Worm (Caenorhabditis elegans) whole organism, midembryonic: Measurements from ENCODE around the gene mut-7.

Source experiments
- T22C8.4 ChIP-seq: fragments of 200-800 bp; sonication (Bioruptor generic); IDR thresholded peaks from 2 replicates; pipeline ENCODE4 v1.3.6; 2022; ENCODE audit warnings: missing genetic modification characterization, missing compliant biosample characterization
- cog-1 ChIP-seq: sonication (generic microtip); optimal IDR thresholded peaks from 2 replicates; lab custom pipeline; 2016; ENCODE audit warnings: missing genetic modification characterization, missing compliant biosample characterization
- flt-1 ChIP-seq: fragments of 200-800 bp; sonication (Bioruptor generic); IDR thresholded peaks from 2 replicates; pipeline ENCODE4 v1.3.6; 2022; ENCODE audit warnings: missing genetic modification characterization, missing compliant biosample characterization
- klf-2 ChIP-seq: fragments of 200-800 bp; sonication (Bioruptor generic); conservative IDR thresholded peaks from 2 replicates; pipeline ENCODE4 v1.3.6; 2022; ENCODE audit warnings: missing genetic modification reagents, missing genetic modification characterization, missing compliant biosample characterization
- med-1 ChIP-seq: sonication (generic microtip); optimal IDR thresholded peaks from 2 replicates; lab custom pipeline; 2017; ENCODE audit warnings: missing genetic modification characterization, mild to moderate bottlenecking, missing compliant biosample characterization, antibody characterized with exemption, missing genetic modification reagents; ENCODE audit not compliant: insufficient read depth
- ref-1 ChIP-seq: fragments of 200-800 bp; sonication (Bioruptor generic); conservative IDR thresholded peaks from 2 replicates; pipeline ENCODE4 v1.3.6; 2022; ENCODE audit warnings: missing genetic modification reagents, missing genetic modification characterization, missing compliant biosample characterization
- tab-1 ChIP-seq: fragments of 200-800 bp; sonication (Bioruptor generic); IDR thresholded peaks from 2 replicates; pipeline ENCODE4 v1.3.6; 2022; ENCODE audit warnings: missing genetic modification characterization, missing compliant biosample characterization
- ztf-23 ChIP-seq: fragments of 200-800 bp; sonication (Bioruptor generic); IDR thresholded peaks from 2 replicates; pipeline ENCODE4 v1.3.6; 2022; ENCODE audit warnings: missing genetic modification reagents, missing genetic modification characterization, missing compliant biosample characterization
- ztf-29 ChIP-seq: fragments of 200-800 bp; sonication (Bioruptor generic); IDR thresholded peaks from 2 replicates; pipeline ENCODE4 v1.3.6; 2022; ENCODE audit warnings: missing genetic modification reagents, missing genetic modification characterization, missing compliant biosample characterization

mut-7 gene

DNA sequence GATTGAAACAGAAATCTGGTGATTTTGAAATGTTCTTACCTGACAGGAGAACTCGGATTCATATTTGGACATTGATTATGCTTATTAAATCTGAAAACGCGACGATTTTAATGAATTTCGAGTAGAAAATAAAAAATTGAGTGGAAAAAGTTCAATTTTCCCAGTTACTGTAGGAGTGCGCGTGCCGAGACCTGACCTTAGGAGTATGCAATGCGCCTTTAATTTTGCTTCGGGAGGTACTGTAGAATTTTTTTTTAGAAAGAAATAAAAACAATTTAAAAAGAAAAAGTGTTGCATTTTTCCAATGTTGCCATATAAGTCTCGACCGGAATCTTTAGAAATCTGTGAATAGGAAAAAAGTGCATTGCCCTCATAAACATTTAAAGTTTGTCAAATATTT, 23.8 kb upstream of the mut-7 start, which contains the start of gene C48B4.11:
Gene C48B4.11 (minus strand): TSS at position 143 of the 400 bp plus-strand sequence.
- TF ChIP-seq tab-1 (no peak), flt-1 (GFP tag; lab: Robert Waterston, UW) (no peak), klf-2 (GFP tag; lab: Robert Waterston, UW) (no peak), ztf-23 (GFP tag; lab: Robert Waterston, UW) (no peak), med-1 (GFP tag; lab: Kevin White, UChicago) (no peak), ref-1 (no peak), cog-1 (no peak), ztf-29 (no peak), T22C8.4 (GFP tag; lab: Robert Waterston, UW) (no peak)

ce11 chrIII:9564410-9564809, 22.2 kb upstream of the mut-7 start, which contains the start of gene C48B4.10:
Gene C48B4.10, minus strand, starts transcription at chrIII:9564510.
- TF ChIP-seq cog-1 (no peak), klf-2 (GFP tag; lab: Robert Waterston, UW) (no peak), med-1 (GFP tag; lab: Kevin White, UChicago) (no peak), ztf-23 (GFP tag; lab: Robert Waterston, UW) (no peak), ztf-29 (no peak), ref-1 (no peak), flt-1 (GFP tag; lab: Robert Waterston, UW) (no peak), T22C8.4 (GFP tag; lab: Robert Waterston, UW) (no peak), tab-1 (no peak)

DNA sequence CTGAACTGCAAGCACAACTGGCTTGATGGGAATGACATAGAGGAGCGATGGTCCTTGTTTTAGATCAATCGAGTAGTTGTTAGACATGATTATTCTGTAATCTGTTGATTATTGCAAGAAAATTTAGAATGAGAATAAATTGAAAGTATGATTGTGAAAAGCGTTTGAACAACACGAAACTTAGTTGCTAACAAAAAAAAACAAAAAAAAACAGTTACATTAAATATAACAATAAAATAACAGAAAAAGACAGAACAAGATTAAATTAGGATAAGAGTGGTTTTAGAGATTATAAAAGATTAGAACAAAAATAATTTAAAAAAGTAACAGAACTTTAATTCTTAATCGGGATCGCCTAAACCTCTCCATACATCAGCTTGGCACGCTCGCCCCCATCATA, 21.1 kb upstream of the mut-7 start, which contains the start of gene C48B4.9:
Gene C48B4.9 (minus strand): TSS at position 101 of the 400 bp plus-strand sequence.
- no peak for TF ChIP-seq ztf-23 (GFP tag; lab: Robert Waterston, UW)
- TF ChIP-seq flt-1 (GFP tag; lab: Robert Waterston, UW): no peak
- no peak for TF ChIP-seq cog-1
- TF ChIP-seq tab-1: no peak
- no peak for TF ChIP-seq ztf-29
- TF ChIP-seq ref-1: no peak
- TF ChIP-seq klf-2 (GFP tag; lab: Robert Waterston, UW): no peak
- TF ChIP-seq med-1 (GFP tag; lab: Kevin White, UChicago): no peak
- no peak for TF ChIP-seq T22C8.4 (GFP tag; lab: Robert Waterston, UW)

DNA sequence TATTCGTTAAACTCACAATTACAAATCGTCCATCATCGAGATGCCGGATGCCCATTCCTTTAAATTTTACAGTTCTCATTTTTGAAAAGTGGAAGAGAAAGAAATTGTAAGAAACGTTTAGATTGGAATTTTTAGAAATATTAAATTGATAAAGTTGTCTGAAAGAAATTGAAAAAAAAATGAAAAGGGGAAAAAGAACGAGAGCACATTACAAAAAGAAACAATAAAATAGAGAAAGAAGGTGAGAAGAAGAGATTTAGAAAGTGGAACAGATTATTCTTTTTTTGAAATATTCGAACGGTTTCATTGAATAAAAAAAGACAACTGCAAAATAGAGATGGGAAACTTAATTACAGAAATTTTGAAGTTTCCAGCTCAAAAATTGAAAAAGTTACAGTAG, 19.0 kb upstream of the mut-7 start, which contains the start of gene C48B4.8:
Gene C48B4.8 (minus strand): TSS at position 101 of the 400 bp plus-strand sequence.
- no peak for TF ChIP-seq med-1 (GFP tag; lab: Kevin White, UChicago)

ce11 chrIII:9559381-9559881, 17.3 kb upstream of the mut-7 start, which contains the start of gene C48B4.7:
Gene C48B4.7, minus strand, starts transcription at chrIII:9559431.
- TF ChIP-seq cog-1 (no peak), flt-1 (GFP tag; lab: Robert Waterston, UW) (no peak), med-1 (GFP tag; lab: Kevin White, UChicago) (no peak), ztf-23 (GFP tag; lab: Robert Waterston, UW) (no peak), T22C8.4 (GFP tag; lab: Robert Waterston, UW) (no peak)

DNA sequence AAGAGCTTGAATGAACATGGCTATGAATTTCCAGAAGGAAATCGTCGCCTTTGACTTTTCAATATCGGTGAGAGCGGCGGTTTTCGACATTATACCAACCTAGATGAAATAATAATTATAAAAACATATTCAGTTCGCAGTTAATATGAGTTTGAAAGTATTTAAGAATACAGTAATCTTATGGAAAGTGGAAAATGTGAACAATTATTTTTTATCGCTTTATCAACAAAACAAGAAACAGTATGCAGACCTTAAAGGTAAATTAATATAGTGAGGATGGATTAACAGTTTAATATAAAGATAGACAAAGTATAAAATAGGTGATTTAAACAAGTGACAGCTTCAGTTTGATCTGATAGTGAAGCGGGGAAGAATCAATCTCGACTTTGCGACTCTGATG, 16.3 kb upstream of the mut-7 start, which contains the start of gene C48B4.6:
Gene C48B4.6 (minus strand): TSS at position 101 of the 400 bp plus-strand sequence.
- TF ChIP-seq T22C8.4 (GFP tag; lab: Robert Waterston, UW) (no peak), flt-1 (GFP tag; lab: Robert Waterston, UW) (no peak), ref-1 (no peak), tab-1 (no peak), ztf-29 (no peak), ztf-23 (GFP tag; lab: Robert Waterston, UW) (no peak), klf-2 (GFP tag; lab: Robert Waterston, UW) (no peak), cog-1 (no peak), med-1 (GFP tag; lab: Kevin White, UChicago) (no peak)

- TF ChIP-seq klf-2 (GFP tag; lab: Robert Waterston, UW) (no peak), ztf-29 (no peak), cog-1 (no peak), T22C8.4 (GFP tag; lab: Robert Waterston, UW) (no peak), flt-1 (GFP tag; lab: Robert Waterston, UW) (no peak), ztf-23 (GFP tag; lab: Robert Waterston, UW) (no peak), tab-1 (no peak), ref-1 (no peak), med-1 (GFP tag; lab: Kevin White, UChicago) (no peak)
These were observed 14.1 kb upstream of the mut-7 start, which contains the start of gene ZK1098.11 for ce11 chrIII:9556300-9556699. Gene ZK1098.11, plus strand, starts transcription at chrIII:9556600.

DNA sequence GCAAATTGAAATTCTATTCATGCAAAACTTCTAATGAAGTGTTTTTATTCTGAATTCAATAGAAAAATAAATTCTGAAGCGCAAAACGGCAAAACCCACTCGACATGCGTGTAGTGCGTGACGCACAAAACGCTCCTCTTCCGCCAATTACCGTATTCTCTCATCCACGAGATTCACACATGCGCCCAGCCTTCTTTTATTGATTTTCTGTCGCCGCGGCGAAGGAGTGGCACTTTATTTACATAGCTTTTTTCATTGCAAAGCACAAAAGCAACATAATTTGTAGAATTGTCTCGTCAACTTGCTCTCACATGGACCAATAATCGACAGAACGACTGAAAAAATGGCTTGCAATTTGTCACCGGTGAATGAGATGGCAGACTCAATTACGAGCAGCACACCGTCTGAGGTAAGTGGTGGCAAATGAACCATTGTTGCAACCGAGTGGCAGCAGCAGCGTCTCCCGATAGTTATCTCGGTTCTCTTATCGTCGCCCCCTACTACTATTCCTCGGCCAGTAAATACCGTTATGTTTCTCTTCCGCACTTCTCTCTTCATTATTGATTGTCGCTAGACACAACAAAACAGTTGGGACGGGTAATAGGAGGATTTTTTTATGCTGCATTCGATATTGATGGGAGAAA, 4.0 kb upstream of the mut-7 start, which contains the start of gene unc-16:
Gene unc-16 (plus strand): TSS at position 243 of the 644 bp plus-strand sequence.
- TF ChIP-seq cog-1 (peak; percentile 47), ztf-23 (GFP tag; lab: Robert Waterston, UW) (peak; percentile 70), klf-2 (GFP tag; lab: Robert Waterston, UW) (no peak), med-1 (GFP tag; lab: Kevin White, UChicago) (no peak), tab-1 (no peak), T22C8.4 (GFP tag; lab: Robert Waterston, UW) (peak; percentile 90), flt-1 (GFP tag; lab: Robert Waterston, UW) (0 out of 2 replicates have a peak, but pooled peaks have one; percentile 63), ztf-29 (no peak), ref-1 (no peak)

DNA sequence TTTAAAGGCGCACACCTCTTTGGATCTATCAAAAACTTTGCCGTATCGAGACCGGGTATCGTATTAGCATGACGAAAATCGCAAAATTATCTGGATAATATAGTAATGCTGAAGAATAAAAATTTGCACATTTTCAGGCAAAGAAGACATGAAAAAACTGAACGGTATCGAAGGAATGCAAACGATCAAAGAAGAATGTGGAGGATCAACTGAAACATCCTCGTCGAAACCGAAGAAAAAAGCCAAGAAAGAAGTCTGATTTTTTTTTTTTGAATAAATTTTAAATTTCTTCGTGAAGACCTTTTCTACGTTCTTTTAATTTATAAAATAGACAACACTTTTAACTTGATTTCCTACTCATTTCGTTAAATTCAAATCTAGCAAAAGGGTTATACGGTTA, 2.6 kb upstream of the mut-7 start, which contains the start of gene ZK1098.12:
Gene ZK1098.12 (plus strand): TSS at position 301 of the 400 bp plus-strand sequence.
- TF ChIP-seq cog-1 (no peak), ztf-23 (GFP tag; lab: Robert Waterston, UW) (no peak), klf-2 (GFP tag; lab: Robert Waterston, UW) (no peak), T22C8.4 (GFP tag; lab: Robert Waterston, UW) (no peak), tab-1 (no peak), med-1 (GFP tag; lab: Kevin White, UChicago) (no peak), ztf-29 (no peak), flt-1 (GFP tag; lab: Robert Waterston, UW) (no peak), ref-1 (no peak)
